Fruit fly (Drosophila melanogaster) ovary, adult (tissue): ENCODE measurements around the gene eIF4EHP.
A peak's percentile ranks its signal among the peaks of the same experiment; 100 is the strongest.

Experiments used
- CG17801 ChIP-seq: fragments of 200-800 bp; optimal IDR thresholded peaks from 2 replicates; lab custom pipeline; 2019; ENCODE audit warnings: missing biosample characterization, mild to moderate bottlenecking, missing genetic modification characterization, moderate library complexity; ENCODE audit not compliant: partially characterized antibody

Gene eIF4EHP

dm6 chr3R:24121669-24122068 lies 12.9 kb upstream of the eIF4EHP start:
- no peak for TF ChIP-seq CG17801

DNA sequence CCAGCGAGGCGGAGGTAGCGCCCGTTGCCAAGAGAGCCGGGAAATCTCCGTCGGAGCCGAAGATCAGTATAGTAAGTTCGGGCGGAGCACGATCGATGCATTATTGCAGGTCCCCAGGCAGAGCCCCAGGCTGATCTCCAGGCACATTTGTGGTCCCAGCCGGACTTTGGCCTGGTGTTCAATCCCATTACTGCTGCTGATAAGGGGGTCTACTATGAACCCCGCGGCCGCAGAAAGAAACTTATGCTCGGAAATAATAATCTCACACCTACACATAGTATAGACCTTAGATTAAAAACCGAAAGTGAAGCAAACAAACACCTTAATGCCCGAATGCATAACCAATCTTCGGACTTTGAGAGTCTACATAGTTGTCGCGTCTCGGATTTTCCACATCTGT lies 8.2 kb upstream of the eIF4EHP start:
- no peak for TF ChIP-seq CG17801

DNA sequence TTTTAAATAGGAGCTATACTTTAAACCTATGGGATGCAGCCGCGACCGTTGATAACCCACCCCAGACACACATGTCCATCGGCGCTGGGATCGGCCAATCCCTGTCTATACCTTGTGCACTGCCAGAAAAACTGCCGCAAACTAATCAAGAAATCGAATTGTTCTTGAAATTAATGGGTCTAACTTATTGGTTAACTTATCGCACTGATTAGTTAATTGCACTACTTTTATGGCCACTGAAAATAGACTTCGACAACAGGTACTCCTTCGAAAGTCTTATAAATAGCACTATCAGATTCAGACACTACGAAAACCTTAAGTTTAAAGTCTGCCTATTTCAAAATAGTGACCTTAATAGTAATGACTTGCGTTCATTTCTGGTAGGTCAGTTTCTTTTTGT lies 7.4 kb upstream of the eIF4EHP start, which contains the start of gene CG13607:
TSS of gene CG13607 (minus strand) at position 143 of the 400 bp plus-strand sequence.
- TF ChIP-seq CG17801 = no peak

dm6 chr3R:24113070-24113385 lies 4.3 kb upstream of the eIF4EHP start, which contains the start of gene Root:
Gene Root (plus strand): TSS chr3R:24113286.
- TF ChIP-seq CG17801 = no peak

dm6 chr3R:24112320-24113069 lies 3.7 kb upstream of the eIF4EHP start, which contains the start of gene CG13605:
Gene CG13605 (minus strand): TSS chr3R:24112389.
- TF ChIP-seq CG17801 = peak; percentile 74

DNA sequence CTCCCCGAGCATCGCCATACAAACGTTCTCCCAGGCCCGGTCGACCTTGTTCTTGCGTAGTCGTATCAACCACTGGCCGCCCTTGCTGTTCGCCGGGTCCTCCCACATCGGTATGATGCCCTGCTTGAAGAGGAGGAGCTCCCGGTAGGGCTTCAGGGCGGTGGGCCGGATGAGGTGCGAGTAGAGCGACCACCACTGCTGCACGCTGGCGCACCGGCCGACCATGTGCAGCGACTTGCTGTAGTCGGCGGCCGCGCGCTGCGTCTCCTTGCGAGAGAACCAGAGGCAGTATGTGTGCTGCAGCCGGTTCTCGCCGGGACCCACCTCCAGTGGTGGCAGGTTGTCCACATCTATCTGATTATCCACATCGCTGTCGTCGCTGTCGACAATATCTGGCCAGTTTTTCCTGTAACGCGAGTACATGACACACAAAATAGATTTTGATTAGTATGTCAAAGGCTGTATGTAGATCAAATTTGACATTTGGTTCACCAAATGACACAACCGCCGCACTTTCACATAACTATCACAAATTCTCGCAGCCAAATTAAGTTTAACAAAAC lies 1.8 kb downstream of the eIF4EHP start, which contains the start of gene CG10694:
TSS of gene CG10694 (plus strand) at position 513 of the 563 bp plus-strand sequence.
- no peak for TF ChIP-seq CG17801

- peak; percentile 61 for TF ChIP-seq CG17801
Measured at dm6 chr3R:24106059-24106631, 2.6 kb downstream of the eIF4EHP start.

dm6 chr3R:24105312-24105902 lies 3.4 kb downstream of the eIF4EHP start, which contains the start of gene Syx1A:
Gene Syx1A (minus strand): TSS chr3R:24105763.
- TF ChIP-seq CG17801 = peak; percentile 8

DNA sequence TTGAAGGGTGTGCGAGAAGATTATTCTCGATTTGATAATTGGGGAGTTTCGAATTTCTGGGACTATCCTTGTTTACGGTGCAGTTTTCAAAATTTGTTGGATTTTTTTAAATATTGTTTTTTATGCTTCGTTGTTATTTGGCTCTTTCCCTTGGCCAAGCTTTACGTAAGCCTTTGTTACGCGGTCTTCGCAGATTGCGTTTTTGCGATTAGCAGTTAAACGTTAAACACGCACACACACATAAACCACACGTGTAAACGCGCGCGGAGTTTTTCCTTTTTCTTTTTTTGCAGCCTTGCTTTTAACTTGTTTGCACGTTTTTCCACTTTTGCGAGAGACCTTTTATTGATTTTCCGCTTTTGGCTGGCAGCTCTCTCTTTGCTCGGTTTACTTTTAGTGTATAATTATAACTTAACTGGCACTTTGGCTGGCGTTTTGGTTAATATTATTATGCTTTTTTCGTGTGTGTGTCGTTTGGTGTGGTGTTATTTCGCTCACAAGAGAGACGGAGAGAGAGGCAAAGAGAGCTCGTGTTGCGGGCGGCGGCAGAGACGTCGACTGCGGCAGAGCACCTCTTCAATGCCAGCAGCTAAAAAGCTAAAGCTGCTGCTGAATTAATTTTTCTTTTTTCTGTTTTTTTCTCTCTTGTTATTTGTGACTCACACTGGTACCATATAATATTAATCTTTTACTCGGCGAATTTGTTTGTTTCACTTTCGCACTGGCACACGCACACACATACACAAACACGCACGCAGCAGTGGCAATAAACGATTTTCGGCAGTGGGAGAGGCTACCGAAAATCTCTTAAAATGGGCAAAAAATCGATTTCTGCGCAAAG lies 4.1 kb downstream of the eIF4EHP start:
- peak; percentile 7 for TF ChIP-seq CG17801

dm6 chr3R:24103708-24104107 lies 5.1 kb downstream of the eIF4EHP start:
- TF ChIP-seq CG17801 = no peak

dm6 chr3R:24102387-24102786 lies 6.4 kb downstream of the eIF4EHP start:
- TF ChIP-seq CG17801 = no peak

DNA sequence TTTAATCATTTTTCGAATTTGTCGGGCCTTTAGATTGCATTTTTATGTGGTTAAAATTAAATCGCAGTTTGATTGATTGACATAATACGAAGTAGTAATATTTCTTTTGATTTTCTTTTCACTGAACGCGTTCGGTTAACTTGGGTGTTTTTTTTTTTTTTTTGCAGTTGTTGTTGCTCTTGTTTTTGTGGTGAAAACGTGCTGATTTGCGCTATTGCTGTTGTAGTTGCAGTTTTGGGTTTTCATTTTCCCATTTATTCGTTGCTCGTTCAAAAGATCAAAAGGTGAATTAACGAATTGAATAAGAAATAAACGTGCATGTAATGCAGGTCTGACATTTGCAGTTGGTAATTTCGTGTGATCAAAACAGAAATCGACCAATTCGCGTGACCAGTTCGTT lies 7.3 kb downstream of the eIF4EHP start:
- TF ChIP-seq CG17801 = peak; percentile 74

dm6 chr3R:24100717-24101116 lies 8.0 kb downstream of the eIF4EHP start:
- TF ChIP-seq CG17801 = no peak

dm6 chr3R:24099039-24100026 lies 9.4 kb downstream of the eIF4EHP start:
- peak; percentile 60 for TF ChIP-seq CG17801

DNA sequence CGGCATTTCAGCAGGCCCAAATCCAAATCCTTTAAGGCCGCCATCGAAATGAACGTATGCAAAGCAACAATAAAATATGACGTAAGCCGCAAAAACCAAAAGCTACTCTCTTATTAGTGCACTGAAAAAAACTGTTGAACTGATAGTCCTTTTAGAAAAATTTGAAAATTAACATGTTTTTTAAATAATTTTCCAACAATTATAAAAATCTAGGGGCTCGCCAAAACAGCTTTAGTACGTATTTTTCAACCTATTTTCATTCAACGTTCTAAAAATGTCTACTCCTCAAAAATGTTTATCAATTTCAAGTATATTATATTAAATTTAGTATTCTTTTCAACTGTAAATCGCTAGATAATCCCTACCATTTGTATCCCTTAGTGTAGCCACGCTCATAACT lies 15.3 kb downstream of the eIF4EHP start:
- no peak for TF ChIP-seq CG17801
